Fruit fly (Drosophila melanogaster) whole organism, embryonic: ENCODE results near the gene vsg.
A peak's percentile ranks its signal among the peaks of the same experiment; 100 is the strongest.

Experiments
- Asciz ChIP-seq: fragments of 200-800 bp; sonication (Bioruptor generic); optimal IDR thresholded peaks from 2 replicates; lab custom pipeline; 2017; ENCODE audit warnings: missing biosample characterization, mild to moderate bottlenecking, missing genetic modification characterization, missing genetic modification reagents
- Atf-2 ChIP-seq: fragments of 200-800 bp; sonication (Bioruptor generic); optimal IDR thresholded peaks from 2 replicates; lab custom pipeline; 2016; ENCODE audit warnings: missing biosample characterization, missing genetic modification characterization
- B-H1 ChIP-seq: fragments of 200-800 bp; sonication (Bioruptor generic); IDR thresholded peaks from 3 replicates; pipeline ENCODE4 v1.3.6; 2022; ENCODE audit warnings: missing biosample characterization, missing genetic modification characterization
- CG10979 ChIP-seq: fragments of 200-800 bp; sonication (Bioruptor generic); optimal IDR thresholded peaks from 2 replicates; lab custom pipeline; 2018; ENCODE audit warnings: missing biosample characterization, mild to moderate bottlenecking, missing genetic modification characterization, moderate library complexity
- CG11247 ChIP-seq: fragments of 200-800 bp; sonication (Bioruptor generic); IDR thresholded peaks from 2 replicates; pipeline ENCODE4 v1.3.6; 2022; ENCODE audit warnings: missing biosample characterization, missing genetic modification characterization
- CG13296 ChIP-seq: fragments of 200-800 bp; sonication (Bioruptor generic); optimal IDR thresholded peaks from 3 replicates; lab custom pipeline; 2018; ENCODE audit warnings: missing biosample characterization, mild to moderate bottlenecking, missing genetic modification characterization
- CG15696 ChIP-seq: fragments of 200-800 bp; sonication (Bioruptor generic); optimal IDR thresholded peaks from 2 replicates; lab custom pipeline; 2019; ENCODE audit warnings: missing biosample characterization, mild to moderate bottlenecking, missing genetic modification characterization, moderate library complexity
- CG1647 ChIP-seq: fragments of 200-800 bp; sonication (Bioruptor generic); optimal IDR thresholded peaks from 3 replicates; lab custom pipeline; 2016; ENCODE audit warnings: missing biosample characterization, missing genetic modification characterization
- CG16779 ChIP-seq: fragments of 200-800 bp; sonication (Bioruptor generic); IDR thresholded peaks from 2 replicates; pipeline ENCODE4 v1.3.6; 2022; ENCODE audit warnings: missing biosample characterization, missing genetic modification characterization
- CG17361 ChIP-seq: fragments of 200-800 bp; sonication (Bioruptor generic); IDR thresholded peaks from 3 replicates; pipeline ENCODE4 v1.3.6; 2022; ENCODE audit warnings: missing biosample characterization, missing genetic modification characterization
- CG18011 ChIP-seq: fragments of 200-800 bp; sonication (Bioruptor generic); optimal IDR thresholded peaks from 2 replicates; lab custom pipeline; 2017; ENCODE audit warnings: missing biosample characterization, missing genetic modification characterization, mild to moderate bottlenecking, moderate library complexity, missing genotype
- CG18262 ChIP-seq: fragments of 200-800 bp; optimal IDR thresholded peaks from 3 replicates; lab custom pipeline; 2019; ENCODE audit warnings: missing biosample characterization, mild to moderate bottlenecking, missing genetic modification characterization, moderate library complexity
- CG2116 ChIP-seq: fragments of 200-800 bp; sonication (Bioruptor generic); optimal IDR thresholded peaks from 3 replicates; lab custom pipeline; 2018; ENCODE audit warnings: missing biosample characterization, mild to moderate bottlenecking, missing genetic modification characterization
- CG2120 ChIP-seq: fragments of 200-800 bp; sonication (Bioruptor generic); optimal IDR thresholded peaks from 3 replicates; lab custom pipeline; 2016; ENCODE audit warnings: missing biosample characterization, missing genetic modification characterization
- CG2199 ChIP-seq: fragments of 200-800 bp; sonication (Bioruptor generic); IDR thresholded peaks from 3 replicates; pipeline ENCODE4 v1.3.6; 2022; ENCODE audit warnings: missing biosample characterization, missing genetic modification characterization
- CG2875 ChIP-seq: fragments of 200-800 bp; sonication (Bioruptor generic); optimal IDR thresholded peaks from 2 replicates; lab custom pipeline; 2017; ENCODE audit warnings: missing biosample characterization, mild to moderate bottlenecking, missing genetic modification characterization, missing genetic modification reagents
- CG3065 ChIP-seq: fragments of 200-800 bp; sonication (Bioruptor generic); optimal IDR thresholded peaks from 2 replicates; lab custom pipeline; 2016; ENCODE audit warnings: missing biosample characterization, missing genetic modification characterization
- CG3847 ChIP-seq: fragments of 200-800 bp; sonication (Bioruptor generic); IDR thresholded peaks from 2 replicates; pipeline ENCODE4 v1.3.6; 2022; ENCODE audit warnings: missing biosample characterization, missing genetic modification characterization
- CG6254 ChIP-seq: fragments of 200-800 bp; sonication (Bioruptor generic); optimal IDR thresholded peaks from 3 replicates; lab custom pipeline; 2017; ENCODE audit warnings: mild to moderate bottlenecking, missing biosample characterization, missing genetic modification reagents, missing genetic modification characterization
- CG6689 ChIP-seq: fragments of 200-800 bp; sonication (Bioruptor generic); IDR thresholded peaks from 2 replicates; pipeline ENCODE4 v1.3.6; 2022; ENCODE audit warnings: missing biosample characterization, missing genetic modification characterization
- CG7963 ChIP-seq: fragments of 200-800 bp; sonication (Bioruptor generic); IDR thresholded peaks from 3 replicates; pipeline ENCODE4 v1.3.6; 2022; ENCODE audit warnings: missing biosample characterization, missing genetic modification characterization; ENCODE audit not compliant: partially characterized antibody
- CoRest ChIP-seq: fragments of 200-800 bp; sonication (Bioruptor generic); optimal IDR thresholded peaks from 3 replicates; lab custom pipeline; 2018; ENCODE audit warnings: missing biosample characterization, mild to moderate bottlenecking, missing genetic modification characterization, moderate library complexity
- CrebB ChIP-seq: fragments of 200-800 bp; sonication (Bioruptor generic); optimal IDR thresholded peaks from 3 replicates; lab custom pipeline; 2018; ENCODE audit warnings: missing biosample characterization, mild to moderate bottlenecking, missing genetic modification characterization
- Doc3 ChIP-seq: fragments of 200-800 bp; sonication (Bioruptor generic); IDR thresholded peaks from 3 replicates; pipeline ENCODE4 v1.3.6; 2022; ENCODE audit warnings: missing biosample characterization, missing genetic modification characterization; ENCODE audit not compliant: partially characterized antibody
- Fer2 ChIP-seq: fragments of 200-800 bp; sonication (Bioruptor generic); optimal IDR thresholded peaks from 2 replicates; lab custom pipeline; 2018; ENCODE audit warnings: missing biosample characterization, mild to moderate bottlenecking, missing genetic modification characterization, moderate library complexity
- Gug ChIP-seq: fragments of 200-800 bp; sonication (Bioruptor generic); IDR thresholded peaks from 4 replicates; pipeline ENCODE4 v1.3.6; 2022; ENCODE audit warnings: missing biosample characterization, missing genetic modification characterization
- Lim3 ChIP-seq: fragments of 200-800 bp; sonication (Bioruptor generic); IDR thresholded peaks from 2 replicates; pipeline ENCODE4 v1.3.6; 2022; ENCODE audit warnings: missing biosample characterization, missing genetic modification characterization
- Lpt ChIP-seq: fragments of >200 bp; optimal IDR thresholded peaks from 2 replicates; lab custom pipeline; 2018; ENCODE audit warnings: missing biosample characterization, missing genetic modification characterization
- Oaz ChIP-seq: fragments of 200-800 bp; sonication (Bioruptor generic); IDR thresholded peaks from 2 replicates; pipeline ENCODE4 v1.3.6; 2022; ENCODE audit warnings: missing biosample characterization, missing genetic modification characterization
- Pdp1 ChIP-seq, 2 experiments: fragments of 200-800 bp; sonication (Bioruptor generic); optimal IDR thresholded peaks; 3 replicates each; lab custom pipeline; 2016; ENCODE audit warnings: missing biosample characterization in 2 of 2, missing genetic modification characterization in 2 of 2, mild to moderate bottlenecking in 1 of 2, moderate library complexity in 1 of 2
- Ravus ChIP-seq: fragments of 200-800 bp; sonication (Bioruptor generic); IDR thresholded peaks from 2 replicates; pipeline ENCODE4 v1.3.6; 2022; ENCODE audit warnings: missing biosample characterization, missing genetic modification characterization
- Rx ChIP-seq: fragments of 200-800 bp; sonication (Bioruptor generic); IDR thresholded peaks from 2 replicates; pipeline ENCODE4 v1.3.6; 2022; ENCODE audit warnings: missing biosample characterization, missing genetic modification characterization
- Usf ChIP-seq: fragments of 200-800 bp; sonication (Bioruptor generic); optimal IDR thresholded peaks from 2 replicates; lab custom pipeline; 2017; ENCODE audit warnings: missing genotype, missing biosample characterization, missing genetic modification characterization
- Xbp1 ChIP-seq: fragments of 200-800 bp; sonication (Bioruptor generic); optimal IDR thresholded peaks from 3 replicates; lab custom pipeline; 2016; ENCODE audit warnings: missing biosample characterization, mild to moderate bottlenecking, missing genetic modification characterization
- croc ChIP-seq: fragments of 200-800 bp; sonication (Bioruptor generic); conservative IDR thresholded peaks from 3 replicates; pipeline ENCODE4 v1.3.6; 2022; ENCODE audit warnings: missing biosample characterization, missing genetic modification characterization
- danr ChIP-seq: fragments of 200-800 bp; sonication (Bioruptor generic); IDR thresholded peaks from 2 replicates; pipeline ENCODE4 v1.3.6; 2022; ENCODE audit warnings: missing biosample characterization, missing genetic modification characterization
- dmrt11E ChIP-seq: fragments of 200-800 bp; sonication (Bioruptor generic); optimal IDR thresholded peaks from 3 replicates; lab custom pipeline; 2018; ENCODE audit warnings: missing biosample characterization, mild to moderate bottlenecking, missing genetic modification characterization, moderate library complexity
- en ChIP-seq: fragments of 200-800 bp; sonication (Bioruptor generic); optimal IDR thresholded peaks from 2 replicates; lab custom pipeline; 2016; ENCODE audit warnings: missing biosample characterization, missing genetic modification characterization
- ewg ChIP-seq: fragments of 200-800 bp; sonication (Bioruptor generic); optimal IDR thresholded peaks from 3 replicates; lab custom pipeline; 2017; ENCODE audit warnings: mild to moderate bottlenecking, missing biosample characterization, missing genetic modification reagents, missing genetic modification characterization
- gcm ChIP-seq: fragments of 200-800 bp; sonication (Bioruptor generic); optimal IDR thresholded peaks from 2 replicates; lab custom pipeline; 2019; ENCODE audit warnings: missing biosample characterization, mild to moderate bottlenecking, missing genetic modification characterization, moderate library complexity
- grau ChIP-seq: fragments of 200-800 bp; optimal IDR thresholded peaks from 3 replicates; lab custom pipeline; 2019; ENCODE audit warnings: missing biosample characterization, mild to moderate bottlenecking, missing genetic modification characterization, moderate library complexity
- her ChIP-seq: fragments of 200-800 bp; sonication (Bioruptor generic); optimal IDR thresholded peaks from 2 replicates; lab custom pipeline; 2016; ENCODE audit warnings: missing biosample characterization, missing genetic modification characterization
- jigr1 ChIP-seq: fragments of 200-800 bp; sonication (Bioruptor generic); IDR thresholded peaks from 3 replicates; pipeline ENCODE4 v1.3.6; 2022; ENCODE audit warnings: missing biosample characterization, missing genetic modification characterization
- klu ChIP-seq: fragments of 200-800 bp; sonication (Bioruptor generic); IDR thresholded peaks from 2 replicates; pipeline ENCODE4 v1.3.6; 2022; ENCODE audit warnings: missing biosample characterization, missing genetic modification characterization
- kni ChIP-seq: fragments of 200-800 bp; sonication (Bioruptor generic); optimal IDR thresholded peaks from 3 replicates; lab custom pipeline; 2017; ENCODE audit warnings: mild to moderate bottlenecking, missing biosample characterization, missing genetic modification reagents, missing genetic modification characterization
- luna ChIP-seq: fragments of 200-800 bp; sonication (Bioruptor generic); optimal IDR thresholded peaks from 2 replicates; lab custom pipeline; 2016; ENCODE audit warnings: missing biosample characterization, missing genetic modification characterization
- wdn ChIP-seq: fragments of 200-800 bp; sonication (Bioruptor generic); IDR thresholded peaks from 2 replicates; pipeline ENCODE4 v1.3.6; 2022; ENCODE audit warnings: missing biosample characterization, missing genetic modification characterization
- yki ChIP-seq: fragments of >200 bp; optimal IDR thresholded peaks from 3 replicates; lab custom pipeline; 2018
- zen2 ChIP-seq: fragments of 200-800 bp; sonication (Bioruptor generic); IDR thresholded peaks from 3 replicates; pipeline ENCODE4 v1.3.6; 2022; ENCODE audit warnings: missing biosample characterization, missing genetic modification characterization; ENCODE audit not compliant: partially characterized antibody

The vsg gene

DNA sequence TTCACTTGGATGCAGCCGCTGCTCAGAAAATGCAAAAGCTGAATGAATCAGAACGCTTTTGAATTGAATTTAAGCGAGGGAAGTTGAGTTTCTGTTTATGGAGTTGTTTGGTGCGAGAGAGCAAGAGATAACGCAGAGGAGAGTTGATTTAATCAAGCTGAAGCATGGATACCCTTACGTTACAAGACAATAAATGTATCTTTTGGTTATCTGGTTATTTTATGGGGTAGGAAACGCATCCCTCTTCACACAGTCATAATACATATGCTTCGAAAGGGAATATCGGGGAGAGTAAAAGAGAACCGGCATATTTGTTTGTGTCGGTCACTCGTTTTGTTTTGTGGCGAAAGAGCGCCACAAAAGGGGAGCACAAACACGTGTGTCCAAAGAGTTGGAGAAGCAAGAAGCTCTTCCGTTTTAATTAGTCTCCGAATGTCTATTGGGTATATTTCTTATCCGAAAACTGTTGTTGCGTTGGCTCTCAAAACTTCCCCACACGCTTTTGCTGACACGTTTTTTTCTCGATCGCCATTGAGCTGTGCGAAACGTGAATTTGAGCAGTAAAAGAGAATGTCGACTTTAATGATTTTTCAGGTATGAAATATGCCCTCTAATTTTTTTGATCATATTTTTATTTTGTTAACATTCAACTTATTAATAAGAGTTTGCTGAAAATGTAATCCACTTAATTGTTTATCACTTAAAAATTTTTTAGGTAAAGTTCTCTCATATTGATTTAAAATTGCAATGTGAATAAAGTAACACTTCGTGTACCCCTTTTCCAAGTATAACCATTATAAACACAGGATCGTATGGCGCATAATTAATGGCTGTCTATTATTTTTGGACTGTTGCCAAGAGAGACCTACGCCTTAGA lies 17.2 kb upstream of the vsg start, which contains the start of gene Prps (continued):
- TF ChIP-seq CG7963 (GFP tag; lab: Robert Waterston, UW) (no peak), CG2875 (peak; percentile 37), kni (GFP tag; lab: Kevin White, UChicago) (peak; percentile 66), CG2199 (no peak), CG3065 (peak; percentile 3), jigr1 (GFP tag; lab: Robert Waterston, UW) (no peak), CG6689 (GFP tag; lab: Robert Waterston, UW) (peak; percentile 37; the same call in 1 of the 2 replicates), B-H1 (GFP tag; lab: Robert Waterston, UW) (peak; percentile 62; the same call in 2 of the 3 replicates), ewg (GFP tag; lab: Kevin White, UChicago) (peak; percentile 52), CrebB (tag; lab: Kevin White, UChicago) (peak; percentile 84), Lim3 (GFP tag; lab: Robert Waterston, UW) (no peak), CG6254 (GFP tag; lab: Kevin White, UChicago) (peak; percentile 62), CG18011 (GFP tag; lab: Kevin White, UChicago) (peak; percentile 53), Asciz (GFP tag; lab: Kevin White, UChicago) (peak; percentile 59), CG2120 (peak; percentile 81), her (GFP tag; lab: Kevin White, UChicago) (peak; percentile 91), CoRest (peak; percentile 69), Oaz (GFP tag; lab: Robert Waterston, UW) (no peak; the same call in 1 of the 2 replicates), grau (tag; lab: Kevin White, UChicago) (peak; percentile 64), gcm (GFP tag; lab: Kevin White, UChicago) (peak; percentile 82), CG2116 (GFP tag; lab: Kevin White, UChicago) (no peak), Doc3 (GFP tag; lab: Robert Waterston, UW) (0 out of 3 replicates have a peak, but pooled peaks have one; percentile 32), zen2 (no peak), Ravus (peak; percentile 40), Gug (GFP tag; lab: Robert Waterston, UW) (peak; percentile 78), Usf (no peak), danr (no peak), yki (no peak), Xbp1 (GFP tag; lab: Kevin White, UChicago) (peak; percentile 72), CG1647 (GFP tag; lab: Kevin White, UChicago) (peak; percentile 79), croc (GFP tag; lab: Robert Waterston, UW) (peak; percentile 19; the same call in 1 of the 3 replicates), CG13296 (GFP tag; lab: Kevin White, UChicago) (peak; percentile 79), luna (GFP tag; lab: Kevin White, UChicago) (peak; percentile 48), CG10979 (tag; lab: Kevin White, UChicago) (peak; percentile 71), CG15696 (tag; lab: Kevin White, UChicago) (no peak), Rx (GFP tag; lab: Robert Waterston, UW) (peak; percentile 66), en (GFP tag; lab: Kevin White, UChicago) (peak; percentile 77), klu (no peak), wdn (peak; percentile 48; the same call in 1 of the 2 replicates), CG3847 (GFP tag; lab: Robert Waterston, UW) (peak; percentile 60), Atf-2 (GFP tag; lab: Kevin White, UChicago) (peak; percentile 67), dmrt11E (tag; lab: Kevin White, UChicago) (no peak), Lpt (GFP tag; lab: Kevin White, UChicago) (no peak), CG16779 (GFP tag; lab: Robert Waterston, UW) (peak; percentile 87), CG11247 (GFP tag; lab: Robert Waterston, UW) (peak; percentile 61), CG17361 (GFP tag; lab: Robert Waterston, UW) (peak; percentile 37; the same call in 1 of the 3 replicates), CG18262 (tag; lab: Kevin White, UChicago) (peak; percentile 71), Pdp1 (GFP tag; optimal IDR thresholded peaks at IDR 0.05; lab: Kevin White, UChicago) (peak; percentile 75 to 87), Fer2 (tag; lab: Kevin White, UChicago) (peak; percentile 5)
